Worm (Caenorhabditis elegans) whole organism, late embryonic: ENCODE data around the gene K10D2.5.

ENCODE experiments used
- F13H6.1 ChIP-seq: sonication (generic microtip); optimal IDR thresholded peaks from 2 replicates; lab custom pipeline; 2016; ENCODE audit warnings: missing genetic modification characterization, missing compliant biosample characterization
- K02D7.2 ChIP-seq: sonication (generic microtip); optimal IDR thresholded peaks from 2 replicates; lab custom pipeline; 2017; ENCODE audit warnings: mild to moderate bottlenecking, missing genetic modification characterization, missing compliant biosample characterization
- eyg-1 ChIP-seq: sonication (generic microtip); optimal IDR thresholded peaks from 2 replicates; lab custom pipeline; 2016; ENCODE audit warnings: missing genotype, missing genetic modification characterization, missing compliant biosample characterization
- hlh-30 ChIP-seq: sonication (generic microtip); optimal IDR thresholded peaks from 2 replicates; lab custom pipeline; 2017; ENCODE audit warnings: antibody characterized with exemption, missing genetic modification characterization, missing compliant biosample characterization; ENCODE audit not compliant: insufficient read depth
- lin-11 ChIP-seq: fragments of 200-800 bp; sonication (Bioruptor generic); optimal IDR thresholded peaks from 2 replicates; lab custom pipeline; 2018; ENCODE audit warnings: mild to moderate bottlenecking, missing genetic modification characterization, missing compliant biosample characterization
- unc-86 ChIP-seq: sonication (generic microtip); optimal IDR thresholded peaks from 2 replicates; lab custom pipeline; 2016; ENCODE audit warnings: missing genetic modification characterization, missing compliant biosample characterization

ce11 chrIII:5150980-5151379 is 21.5 kb upstream of the K10D2.5 start:
- TF ChIP-seq unc-86 (tag; lab: Kevin White, UChicago) (no peak), lin-11 (no peak), F13H6.1 (tag; lab: Kevin White, UChicago) (no peak), eyg-1 (no peak), hlh-30 (tag; lab: Kevin White, UChicago) (no peak), K02D7.2 (tag; lab: Kevin White, UChicago) (no peak)
